Fruit fly (Drosophila melanogaster) whole organism, embryonic: ENCODE data around the gene CycB3.

Experiments
- C15 ChIP-seq: fragments of 200-800 bp; sonication (Bioruptor generic); IDR thresholded peaks from 3 replicates; pipeline ENCODE4 v1.3.6; 2022; ENCODE audit warnings: missing biosample characterization, missing genetic modification characterization
- CG11398 ChIP-seq: fragments of 200-800 bp; sonication (Bioruptor generic); optimal IDR thresholded peaks from 2 replicates; lab custom pipeline; 2016; ENCODE audit warnings: missing biosample characterization, missing genetic modification characterization
- CG11723 ChIP-seq: fragments of 200-800 bp; sonication (Bioruptor generic); optimal IDR thresholded peaks from 2 replicates; lab custom pipeline; 2017; ENCODE audit warnings: missing biosample characterization, mild to moderate bottlenecking, missing genetic modification characterization
- CG15073 ChIP-seq: fragments of 200-800 bp; sonication (Bioruptor generic); optimal IDR thresholded peaks from 2 replicates; lab custom pipeline; 2016; ENCODE audit warnings: missing biosample characterization, missing genetic modification characterization
- CG15479 ChIP-seq: fragments of 200-800 bp; sonication (Bioruptor generic); optimal IDR thresholded peaks from 3 replicates; lab custom pipeline; 2019; ENCODE audit warnings: missing biosample characterization, mild to moderate bottlenecking, missing genetic modification characterization, moderate library complexity
- CG15514 ChIP-seq: fragments of 200-800 bp; sonication (Bioruptor generic); optimal IDR thresholded peaks from 3 replicates; lab custom pipeline; 2017; ENCODE audit warnings: missing biosample characterization, missing genetic modification characterization, mild to moderate bottlenecking, moderate library complexity, missing genetic modification reagents
- CG16815 ChIP-seq: fragments of 200-800 bp; sonication (Bioruptor generic); optimal IDR thresholded peaks from 3 replicates; lab custom pipeline; 2017; ENCODE audit warnings: missing biosample characterization, mild to moderate bottlenecking, missing genetic modification characterization
- CG17912 ChIP-seq: fragments of 200-800 bp; sonication (Bioruptor generic); optimal IDR thresholded peaks from 2 replicates; lab custom pipeline; 2018; ENCODE audit warnings: missing biosample characterization, mild to moderate bottlenecking, missing genetic modification characterization
- CG2678 ChIP-seq: fragments of 200-800 bp; sonication (Bioruptor generic); optimal IDR thresholded peaks from 3 replicates; lab custom pipeline; 2019; ENCODE audit warnings: missing biosample characterization, mild to moderate bottlenecking, missing genetic modification characterization, moderate library complexity
- CG30403 ChIP-seq: fragments of 200-800 bp; sonication (Bioruptor generic); optimal IDR thresholded peaks from 3 replicates; lab custom pipeline; 2016; ENCODE audit warnings: missing biosample characterization, missing genetic modification characterization
- CG32767 ChIP-seq: fragments of 200-800 bp; sonication (Bioruptor generic); IDR thresholded peaks from 2 replicates; pipeline ENCODE4 v1.3.6; 2022; ENCODE audit warnings: missing biosample characterization, missing genetic modification characterization
- CG3281 ChIP-seq: fragments of 200-800 bp; sonication (Bioruptor generic); optimal IDR thresholded peaks from 3 replicates; lab custom pipeline; 2017; ENCODE audit warnings: missing biosample characterization, mild to moderate bottlenecking, missing genetic modification characterization
- CG4328 ChIP-seq: fragments of 200-800 bp; sonication (Bioruptor generic); optimal IDR thresholded peaks from 3 replicates; lab custom pipeline; 2017; ENCODE audit warnings: missing biosample characterization, missing genetic modification reagents, missing genetic modification characterization
- CG5180 ChIP-seq: fragments of 200-800 bp; sonication (Bioruptor generic); optimal IDR thresholded peaks from 3 replicates; lab custom pipeline; 2017; ENCODE audit warnings: missing biosample characterization, missing genetic modification characterization, mild to moderate bottlenecking, moderate library complexity, missing genetic modification reagents
- CG6683 ChIP-seq: fragments of 200-800 bp; sonication (Bioruptor generic); optimal IDR thresholded peaks from 2 replicates; lab custom pipeline; 2017; ENCODE audit warnings: missing biosample characterization, mild to moderate bottlenecking, missing genetic modification characterization, missing genetic modification reagents
- CG6765 ChIP-seq: fragments of 200-800 bp; sonication (Bioruptor generic); optimal IDR thresholded peaks from 3 replicates; lab custom pipeline; 2017; ENCODE audit warnings: missing biosample characterization, mild to moderate bottlenecking, missing genetic modification characterization
- CG8388 ChIP-seq: fragments of 200-800 bp; sonication (Bioruptor generic); optimal IDR thresholded peaks from 2 replicates; lab custom pipeline; 2019; ENCODE audit warnings: missing biosample characterization, mild to moderate bottlenecking, missing genetic modification characterization, moderate library complexity
- CTCF ChIP-seq: fragments of 200-800 bp; sonication (Bioruptor generic); optimal IDR thresholded peaks from 2 replicates; lab custom pipeline; 2017; ENCODE audit warnings: missing biosample characterization, mild to moderate bottlenecking, missing genetic modification characterization, moderate library complexity
- Fer3 ChIP-seq: fragments of 200-800 bp; sonication (Bioruptor generic); optimal IDR thresholded peaks from 2 replicates; lab custom pipeline; 2018; ENCODE audit warnings: missing biosample characterization, mild to moderate bottlenecking, missing genetic modification characterization, moderate library complexity
- Hr3 ChIP-seq: fragments of 200-800 bp; sonication (Bioruptor generic); optimal IDR thresholded peaks from 3 replicates; lab custom pipeline; 2016; ENCODE audit warnings: missing biosample characterization, missing genetic modification characterization
- MTF-1 ChIP-seq: fragments of 200-800 bp; sonication (Bioruptor generic); optimal IDR thresholded peaks from 2 replicates; lab custom pipeline; 2018; ENCODE audit warnings: missing biosample characterization, mild to moderate bottlenecking, missing genetic modification characterization, borderline replicate concordance
- Mes4 ChIP-seq: fragments of 200-800 bp; sonication (Bioruptor generic); optimal IDR thresholded peaks from 2 replicates; lab custom pipeline; 2016; ENCODE audit warnings: missing biosample characterization, missing genetic modification characterization
- Mrtf ChIP-seq: fragments of 200-800 bp; sonication (Bioruptor generic); IDR thresholded peaks from 3 replicates; pipeline ENCODE4 v1.3.6; 2022; ENCODE audit warnings: missing biosample characterization, missing genetic modification characterization
- Stat92E ChIP-seq, 3 experiments: fragments of >200 bp in 2 of 3; fragments of 200-800 bp in 1 of 3; sonication (Bioruptor generic) in 1 of 3; optimal IDR thresholded peaks; 2 replicates each; lab custom pipeline; 2017 to 2019; ENCODE audit warnings: missing biosample characterization in 3 of 3, missing genetic modification characterization in 3 of 3, mild to moderate bottlenecking in 1 of 3, moderate library complexity in 1 of 3
- Usf ChIP-seq: fragments of 200-800 bp; sonication (Bioruptor generic); optimal IDR thresholded peaks from 2 replicates; lab custom pipeline; 2017; ENCODE audit warnings: missing genotype, missing biosample characterization, missing genetic modification characterization
- Vsx1 ChIP-seq: fragments of 200-800 bp; sonication (Bioruptor generic); optimal IDR thresholded peaks from 2 replicates; lab custom pipeline; 2017; ENCODE audit warnings: missing biosample characterization, mild to moderate bottlenecking, missing genetic modification characterization, missing genetic modification reagents
- ara ChIP-seq: fragments of 200-800 bp; sonication (Bioruptor generic); IDR thresholded peaks from 2 replicates; pipeline ENCODE4 v1.3.6; 2022; ENCODE audit warnings: missing biosample characterization, missing genetic modification characterization
- chm ChIP-seq: fragments of 200-800 bp; sonication (Bioruptor generic); IDR thresholded peaks from 2 replicates; pipeline ENCODE4 v1.3.6; 2022; ENCODE audit warnings: missing biosample characterization, missing genetic modification characterization
- dan ChIP-seq: fragments of 200-800 bp; sonication (Bioruptor generic); IDR thresholded peaks from 2 replicates; pipeline ENCODE4 v1.3.6; 2022; ENCODE audit warnings: missing biosample characterization, missing genetic modification characterization
- dm ChIP-seq: fragments of 200-800 bp; sonication (Bioruptor generic); optimal IDR thresholded peaks from 3 replicates; lab custom pipeline; 2016; ENCODE audit warnings: missing biosample characterization, missing genetic modification characterization
- dpn ChIP-seq, 2 experiments: fragments of 200-800 bp; sonication (Bioruptor generic); optimal IDR thresholded peaks; 3 replicates each; lab custom pipeline; 2016; ENCODE audit warnings: missing biosample characterization in 2 of 2, missing genetic modification characterization in 2 of 2
- en ChIP-seq: fragments of 200-800 bp; sonication (Bioruptor generic); optimal IDR thresholded peaks from 2 replicates; lab custom pipeline; 2016; ENCODE audit warnings: missing biosample characterization, missing genetic modification characterization
- esg ChIP-seq: fragments of 200-800 bp; sonication (Bioruptor generic); conservative IDR thresholded peaks from 2 replicates; pipeline ENCODE4 v1.3.6; 2022; ENCODE audit warnings: missing biosample characterization, missing genetic modification characterization
- fd96Cb ChIP-seq: fragments of 200-800 bp; sonication (Bioruptor generic); optimal IDR thresholded peaks from 2 replicates; lab custom pipeline; 2018; ENCODE audit warnings: missing biosample characterization, mild to moderate bottlenecking, missing genetic modification characterization, moderate library complexity
- gcm ChIP-seq: fragments of 200-800 bp; sonication (Bioruptor generic); optimal IDR thresholded peaks from 2 replicates; lab custom pipeline; 2019; ENCODE audit warnings: missing biosample characterization, mild to moderate bottlenecking, missing genetic modification characterization, moderate library complexity
- gsb ChIP-seq: fragments of 200-800 bp; sonication (Bioruptor generic); IDR thresholded peaks from 2 replicates; pipeline ENCODE4 v1.3.6; 2022; ENCODE audit warnings: missing biosample characterization, missing genetic modification characterization
- h ChIP-seq: fragments of >200 bp; optimal IDR thresholded peaks from 2 replicates; lab custom pipeline; 2017
- inv ChIP-seq: fragments of 200-800 bp; sonication (Bioruptor generic); IDR thresholded peaks from 2 replicates; pipeline ENCODE4 v1.3.6; 2022; ENCODE audit warnings: missing biosample characterization, missing genetic modification characterization; ENCODE audit not compliant: partially characterized antibody
- jigr1 ChIP-seq: fragments of 200-800 bp; sonication (Bioruptor generic); IDR thresholded peaks from 3 replicates; pipeline ENCODE4 v1.3.6; 2022; ENCODE audit warnings: missing biosample characterization, missing genetic modification characterization
- kah ChIP-seq: fragments of 200-800 bp; sonication (Bioruptor generic); optimal IDR thresholded peaks from 2 replicates; lab custom pipeline; 2018; ENCODE audit warnings: missing biosample characterization, mild to moderate bottlenecking, missing genetic modification characterization
- ken ChIP-seq: fragments of 200-800 bp; sonication (Bioruptor generic); IDR thresholded peaks from 3 replicates; pipeline ENCODE4 v1.3.6; 2022; ENCODE audit warnings: missing biosample characterization, missing genetic modification characterization
- klu ChIP-seq: fragments of 200-800 bp; sonication (Bioruptor generic); IDR thresholded peaks from 2 replicates; pipeline ENCODE4 v1.3.6; 2022; ENCODE audit warnings: missing biosample characterization, missing genetic modification characterization
- lmd ChIP-seq: fragments of 200-800 bp; sonication (Bioruptor generic); IDR thresholded peaks from 2 replicates; pipeline ENCODE4 v1.3.6; 2022; ENCODE audit warnings: missing biosample characterization, missing genetic modification characterization
- oc ChIP-seq: fragments of 200-800 bp; sonication (Bioruptor generic); optimal IDR thresholded peaks from 2 replicates; lab custom pipeline; 2018; ENCODE audit warnings: missing biosample characterization, mild to moderate bottlenecking, missing genetic modification characterization, moderate library complexity
- pb ChIP-seq: fragments of 200-800 bp; sonication (Bioruptor generic); optimal IDR thresholded peaks from 3 replicates; lab custom pipeline; 2016; ENCODE audit warnings: missing biosample characterization, missing genetic modification characterization
- pho ChIP-seq: fragments of 200-800 bp; sonication (Bioruptor generic); optimal IDR thresholded peaks from 2 replicates; lab custom pipeline; 2016; ENCODE audit warnings: missing biosample characterization, missing genetic modification characterization
- sens ChIP-seq: fragments of 200-800 bp; sonication (Bioruptor generic); peaks from one replicate; lab custom pipeline; 2016; ENCODE audit warnings: missing biosample characterization, missing genetic modification characterization
- sim ChIP-seq: fragments of 200-800 bp; sonication (Bioruptor generic); IDR thresholded peaks from 2 replicates; pipeline ENCODE4 v1.3.6; 2022; ENCODE audit warnings: missing biosample characterization, missing genetic modification characterization
- tio ChIP-seq: fragments of 200-800 bp; sonication (Bioruptor generic); optimal IDR thresholded peaks from 2 replicates; lab custom pipeline; 2017; ENCODE audit warnings: missing biosample characterization, missing genetic modification characterization, inconsistent platforms
- trem ChIP-seq: fragments of 200-800 bp; optimal IDR thresholded peaks from 3 replicates; lab custom pipeline; 2019; ENCODE audit warnings: missing biosample characterization, mild to moderate bottlenecking, missing genetic modification characterization, moderate library complexity
- usp ChIP-seq: fragments of >200 bp; optimal IDR thresholded peaks from 2 replicates; lab custom pipeline; 2017; ENCODE audit warnings: missing biosample characterization, missing genetic modification characterization
- zfh2 ChIP-seq: fragments of 200-800 bp; sonication (Bioruptor generic); optimal IDR thresholded peaks from 2 replicates; lab custom pipeline; 2016; ENCODE audit warnings: missing biosample characterization, missing genetic modification characterization

Gene CycB3

DNA sequence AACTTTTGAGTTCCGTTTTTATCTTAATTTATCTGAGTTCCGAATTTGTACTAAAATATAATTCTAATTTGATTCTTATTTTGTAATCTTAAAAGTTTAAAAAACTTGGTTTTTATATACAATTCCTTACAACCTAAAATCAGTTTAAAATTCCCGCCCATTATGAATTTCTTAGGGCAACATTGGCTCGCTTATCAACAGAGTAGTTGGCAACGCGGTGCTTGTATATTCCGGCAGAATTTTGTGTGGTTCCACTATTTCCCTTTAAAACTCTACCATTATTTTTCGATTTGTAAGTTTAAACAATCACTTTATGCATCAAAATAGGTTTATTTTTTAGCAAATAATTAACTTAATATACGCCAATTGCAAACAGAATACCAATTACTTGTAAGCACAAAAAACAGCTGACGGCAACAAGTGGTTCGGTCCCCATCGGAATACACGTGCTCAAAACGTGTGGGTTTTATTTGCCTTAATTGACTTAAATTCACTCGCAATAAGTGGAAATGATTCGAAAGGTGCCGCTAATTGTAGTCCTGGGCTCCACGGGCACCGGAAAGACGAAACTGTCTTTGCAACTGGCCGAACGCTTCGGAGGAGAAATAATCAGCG lies 6.3 kb upstream of the CycB3 start, which contains the start of the genes CG11089 and CG31381 (continued):
- no peak for TF ChIP-seq gcm (GFP tag; lab: Kevin White, UChicago)
- TF ChIP-seq CG11723 (GFP tag; lab: Kevin White, UChicago) = no peak
- no peak for TF ChIP-seq CG4328 (GFP tag; lab: Kevin White, UChicago)
- no peak for TF ChIP-seq klu
- TF ChIP-seq dan (GFP tag; lab: Robert Waterston, UW) = no peak
- TF ChIP-seq trem (tag; lab: Kevin White, UChicago) = peak; percentile 34
- no peak for TF ChIP-seq sens (GFP tag; lab: Kevin White, UChicago)
- no peak for TF ChIP-seq C15
- TF ChIP-seq ken = no peak
- TF ChIP-seq zfh2 = no peak
- no peak for TF ChIP-seq chm (GFP tag; lab: Robert Waterston, UW)
- TF ChIP-seq Hr3 (GFP tag; lab: Kevin White, UChicago) = no peak
- TF ChIP-seq oc (tag; lab: Kevin White, UChicago) = no peak
- TF ChIP-seq ara = no peak
- no peak for TF ChIP-seq sim (GFP tag; lab: Robert Waterston, UW)
- TF ChIP-seq lmd (GFP tag; lab: Robert Waterston, UW) = no peak
- TF ChIP-seq CG16815 (GFP tag; lab: Kevin White, UChicago) = no peak
- no peak for TF ChIP-seq pho (GFP tag; lab: Kevin White, UChicago)
- TF ChIP-seq kah (GFP tag; lab: Kevin White, UChicago) = peak; percentile 99
- TF ChIP-seq h (lab: Kevin White, UChicago) = no peak
- no peak for TF ChIP-seq CG11398 (GFP tag; lab: Kevin White, UChicago)
- TF ChIP-seq CG15514 (GFP tag; lab: Kevin White, UChicago) = peak; percentile 83
- TF ChIP-seq Fer3 (tag; lab: Kevin White, UChicago) = no peak
- TF ChIP-seq Mes4 (GFP tag; lab: Kevin White, UChicago) = no peak
- no peak for TF ChIP-seq jigr1 (GFP tag; lab: Robert Waterston, UW)
- TF ChIP-seq dpn (GFP tag; optimal IDR thresholded peaks at IDR 0.05; lab: Kevin White, UChicago) = no peak
- TF ChIP-seq usp (GFP tag; lab: Kevin White, UChicago) = no peak
- no peak for TF ChIP-seq CG5180 (GFP tag; lab: Kevin White, UChicago)
- TF ChIP-seq MTF-1 (GFP tag; lab: Kevin White, UChicago) = no peak
- no peak for TF ChIP-seq CG6765 (GFP tag; lab: Kevin White, UChicago)
- no peak for TF ChIP-seq Usf (GFP tag; lab: Kevin White, UChicago)
- TF ChIP-seq fd96Cb (tag; lab: Kevin White, UChicago) = no peak
- no peak for TF ChIP-seq CTCF (GFP tag; lab: Kevin White, UChicago)
- no peak for TF ChIP-seq CG17912
- no peak for TF ChIP-seq CG15479 (GFP tag; lab: Kevin White, UChicago)
- no peak for TF ChIP-seq CG32767 (GFP tag; lab: Robert Waterston, UW)
- no peak for TF ChIP-seq CG30403 (GFP tag; lab: Kevin White, UChicago)
- TF ChIP-seq CG8388 (GFP tag; lab: Kevin White, UChicago) = no peak
- no peak for TF ChIP-seq CG2678 (tag; lab: Kevin White, UChicago)
- TF ChIP-seq CG6683 (GFP tag; lab: Kevin White, UChicago) = peak; percentile 14
- TF ChIP-seq pb (GFP tag; lab: Kevin White, UChicago) = no peak
- no peak for TF ChIP-seq Mrtf (GFP tag; lab: Robert Waterston, UW)
- TF ChIP-seq Vsx1 = no peak
- no peak for TF ChIP-seq en (GFP tag; lab: Kevin White, UChicago)
- TF ChIP-seq CG15073 = no peak
- no peak for TF ChIP-seq esg (GFP tag; lab: Robert Waterston, UW)
- TF ChIP-seq Stat92E (GFP tag; optimal IDR thresholded peaks at IDR 0.05; lab: Kevin White, UChicago) = no peak
- TF ChIP-seq CG3281 (GFP tag; lab: Kevin White, UChicago) = peak; percentile 5
- TF ChIP-seq inv (GFP tag; lab: Robert Waterston, UW) = no peak
- TF ChIP-seq dm (GFP tag; lab: Kevin White, UChicago) = peak; percentile 89
- no peak for TF ChIP-seq tio
- no peak for TF ChIP-seq gsb
